Worm (Caenorhabditis elegans): ENCODE data around the gene atg-7.

The atg-7 gene

DNA sequence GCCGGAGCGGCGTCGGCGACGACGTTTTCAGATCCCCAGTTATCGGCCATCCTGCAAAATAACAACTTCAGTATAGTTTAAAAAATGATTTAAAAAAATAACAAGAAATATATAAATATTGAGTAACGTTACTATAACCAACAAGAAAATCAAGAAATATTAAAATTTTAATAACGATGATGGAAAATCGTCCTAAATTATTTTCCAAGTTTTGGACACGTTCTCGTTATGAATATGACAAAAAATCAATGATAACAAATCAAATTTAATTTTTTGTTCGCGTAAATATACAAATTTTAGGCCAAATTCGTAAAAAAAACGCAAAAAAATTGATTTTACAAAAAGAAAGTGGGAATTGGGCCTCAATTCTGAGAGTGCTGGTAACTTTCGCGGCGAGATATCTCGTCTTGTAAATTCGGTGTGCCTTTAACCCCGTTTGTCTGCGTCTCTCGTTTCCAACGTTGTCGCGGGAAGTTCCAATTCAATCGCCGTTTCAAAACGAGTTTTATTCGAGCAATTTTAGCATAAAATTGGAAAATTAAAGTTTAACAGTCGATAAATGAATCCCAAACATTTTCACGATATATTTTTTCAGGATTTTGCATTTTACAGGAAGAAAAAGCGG lies 30.3 kb upstream of the atg-7 start, which contains the start of gene rps-5:
Gene rps-5 (minus strand): TSS at position 51 of the 625 bp plus-strand sequence.
- TF ChIP-seq ztf-23 (GFP tag; IDR thresholded peaks at IDR 0.05), result no peak
- no peak for TF ChIP-seq med-1 (GFP tag; optimal IDR thresholded peaks at IDR 0.05; ENCODE audit: insufficient read depth)

DNA sequence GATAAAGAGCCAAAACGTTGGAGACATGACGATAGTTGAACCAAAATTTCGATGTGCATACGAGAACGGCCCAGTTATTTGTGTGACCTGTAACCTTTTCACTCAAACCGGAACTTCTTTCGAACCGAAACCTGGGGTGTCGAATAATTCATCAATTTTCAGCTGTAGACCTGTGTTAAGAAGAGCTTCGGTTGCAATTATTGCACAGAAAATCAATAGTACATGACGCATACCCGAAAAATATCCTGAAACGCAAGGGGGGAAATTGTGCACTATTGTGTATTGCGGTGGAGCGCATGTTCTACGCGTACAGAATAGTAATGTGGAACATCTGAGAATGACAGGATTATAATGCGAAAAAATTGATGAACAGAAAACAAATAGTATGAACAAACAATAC lies 28.9 kb upstream of the atg-7 start, which contains the start of gene pigk-1:
Gene pigk-1 (minus strand): TSS at position 248 of the 400 bp plus-strand sequence.
- no peak for TF ChIP-seq ref-1 (GFP tag; conservative IDR thresholded peaks at IDR 0.05)
- TF ChIP-seq ztf-23 (GFP tag; IDR thresholded peaks at IDR 0.05), result no peak
- TF ChIP-seq T22C8.4 (GFP tag; IDR thresholded peaks at IDR 0.05), result no peak
- no peak for TF ChIP-seq tab-1 (GFP tag; IDR thresholded peaks at IDR 0.05)
- no peak for TF ChIP-seq med-1 (GFP tag; optimal IDR thresholded peaks at IDR 0.05; ENCODE audit: insufficient read depth)
- no peak for TF ChIP-seq flt-1 (GFP tag; IDR thresholded peaks at IDR 0.05)
- no peak for TF ChIP-seq ztf-29 (GFP tag; IDR thresholded peaks at IDR 0.05)
- TF ChIP-seq klf-2 (GFP tag; conservative IDR thresholded peaks at IDR 0.05), result no peak
- TF ChIP-seq cog-1 (tag; optimal IDR thresholded peaks at IDR 0.05), result no peak

DNA sequence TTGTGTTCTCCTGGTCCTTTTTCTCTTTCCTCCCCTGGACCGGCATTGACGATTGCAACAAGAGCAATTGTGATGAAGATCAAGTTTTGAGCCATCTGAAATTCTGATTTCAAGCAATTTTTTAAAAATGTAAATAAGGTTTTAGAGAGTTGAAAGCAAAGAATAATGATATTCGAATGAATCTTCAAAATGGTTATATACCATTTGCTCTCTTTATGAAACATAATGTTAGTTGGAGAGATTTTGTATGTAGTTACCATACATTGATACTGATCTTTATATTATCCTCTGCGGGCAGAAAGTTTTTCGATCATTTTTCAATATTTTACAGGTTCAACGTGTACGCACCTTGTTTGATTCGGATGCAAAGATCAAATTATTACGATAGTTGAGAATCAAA lies 24.9 kb upstream of the atg-7 start, which contains the start of gene srlf-24:
Gene srlf-24 (minus strand): TSS at position 101 of the 400 bp plus-strand sequence.
- TF ChIP-seq tab-1 (GFP tag; IDR thresholded peaks at IDR 0.05), result no peak
- TF ChIP-seq ztf-29 (GFP tag; IDR thresholded peaks at IDR 0.05), result no peak
- no peak for TF ChIP-seq cog-1 (tag; optimal IDR thresholded peaks at IDR 0.05)
- no peak for TF ChIP-seq ztf-23 (GFP tag; IDR thresholded peaks at IDR 0.05)
- no peak for TF ChIP-seq med-1 (GFP tag; optimal IDR thresholded peaks at IDR 0.05; ENCODE audit: insufficient read depth)

DNA sequence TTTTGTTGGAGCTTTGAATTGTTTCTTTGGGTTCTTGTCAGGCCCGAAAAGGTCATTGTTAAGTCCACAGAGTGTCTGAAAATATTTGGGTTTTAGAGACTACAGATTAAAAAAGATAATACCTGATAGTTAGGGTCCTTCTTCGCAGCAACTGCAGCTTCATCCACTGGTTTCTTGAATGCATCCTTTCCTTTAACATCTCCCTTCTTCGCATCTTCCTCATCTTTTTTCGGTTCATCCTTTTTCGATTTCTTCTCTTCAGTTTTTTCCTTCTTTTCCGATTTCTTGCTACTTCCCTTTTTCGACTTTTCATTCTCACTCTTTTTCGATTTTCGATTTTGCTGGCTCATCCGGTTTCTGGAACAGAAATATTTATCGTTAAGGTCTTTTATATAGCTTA lies 22.6 kb upstream of the atg-7 start:
- no peak for TF ChIP-seq med-1 (GFP tag; optimal IDR thresholded peaks at IDR 0.05; ENCODE audit: insufficient read depth)
- TF ChIP-seq cog-1 (tag; optimal IDR thresholded peaks at IDR 0.05), result no peak
- TF ChIP-seq ref-1 (GFP tag; conservative IDR thresholded peaks at IDR 0.05), result no peak

DNA sequence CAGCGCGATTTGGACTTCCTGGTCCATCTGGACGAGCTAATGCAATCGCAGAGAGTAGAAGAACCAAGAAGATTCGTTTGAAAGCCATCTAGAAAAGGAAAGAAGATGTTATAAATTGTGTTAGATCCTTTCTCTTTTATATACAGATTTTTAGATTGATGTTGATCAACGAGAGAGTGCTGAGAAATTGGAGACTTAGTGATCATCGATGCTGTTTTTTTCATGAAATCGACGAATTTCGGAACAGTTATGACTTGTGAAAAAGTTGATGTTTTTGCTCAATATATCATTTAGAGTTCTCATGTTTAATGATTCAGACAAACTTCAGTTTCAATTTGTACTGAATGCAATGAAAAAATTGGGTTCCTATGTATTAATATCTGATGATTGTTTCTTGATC lies 21.8 kb upstream of the atg-7 start, which contains the start of gene srlf-17:
Gene srlf-17 (minus strand): TSS at position 101 of the 400 bp plus-strand sequence.
- TF ChIP-seq flt-1 (GFP tag; IDR thresholded peaks at IDR 0.05) (no peak), tab-1 (GFP tag; IDR thresholded peaks at IDR 0.05) (no peak), klf-2 (GFP tag; conservative IDR thresholded peaks at IDR 0.05) (no peak), med-1 (GFP tag; optimal IDR thresholded peaks at IDR 0.05; ENCODE audit: insufficient read depth) (no peak), T22C8.4 (GFP tag; IDR thresholded peaks at IDR 0.05) (no peak), ztf-23 (GFP tag; IDR thresholded peaks at IDR 0.05) (no peak)

DNA sequence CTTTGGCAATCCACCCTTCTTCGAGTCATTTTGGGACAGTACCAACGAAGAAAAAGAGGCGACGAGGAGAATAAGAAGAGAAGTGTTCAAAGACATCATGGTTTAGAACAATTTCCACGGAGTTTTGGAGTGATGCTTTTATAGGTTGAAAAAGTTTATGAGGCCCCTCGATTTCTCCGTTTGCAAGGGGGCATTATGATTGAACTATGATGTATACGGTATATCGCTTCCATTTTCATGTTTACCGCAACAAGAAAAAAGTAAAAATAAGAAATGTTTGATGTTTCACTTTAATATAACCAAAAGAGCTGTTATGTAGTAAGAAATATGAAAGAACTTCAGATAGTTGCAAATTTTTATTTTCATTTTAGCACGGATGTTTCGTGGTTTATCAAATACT lies 20.5 kb upstream of the atg-7 start, which contains the start of gene srlf-18:
Gene srlf-18 (minus strand): TSS at position 101 of the 400 bp plus-strand sequence.
- TF ChIP-seq tab-1 (GFP tag; IDR thresholded peaks at IDR 0.05) (no peak), flt-1 (GFP tag; IDR thresholded peaks at IDR 0.05) (no peak), med-1 (GFP tag; optimal IDR thresholded peaks at IDR 0.05; ENCODE audit: insufficient read depth) (no peak), ztf-23 (GFP tag; IDR thresholded peaks at IDR 0.05) (no peak), cog-1 (tag; optimal IDR thresholded peaks at IDR 0.05) (no peak), klf-2 (GFP tag; conservative IDR thresholded peaks at IDR 0.05) (no peak), T22C8.4 (GFP tag; IDR thresholded peaks at IDR 0.05) (no peak), ref-1 (GFP tag; conservative IDR thresholded peaks at IDR 0.05) (no peak), ztf-29 (GFP tag; IDR thresholded peaks at IDR 0.05) (no peak)

DNA sequence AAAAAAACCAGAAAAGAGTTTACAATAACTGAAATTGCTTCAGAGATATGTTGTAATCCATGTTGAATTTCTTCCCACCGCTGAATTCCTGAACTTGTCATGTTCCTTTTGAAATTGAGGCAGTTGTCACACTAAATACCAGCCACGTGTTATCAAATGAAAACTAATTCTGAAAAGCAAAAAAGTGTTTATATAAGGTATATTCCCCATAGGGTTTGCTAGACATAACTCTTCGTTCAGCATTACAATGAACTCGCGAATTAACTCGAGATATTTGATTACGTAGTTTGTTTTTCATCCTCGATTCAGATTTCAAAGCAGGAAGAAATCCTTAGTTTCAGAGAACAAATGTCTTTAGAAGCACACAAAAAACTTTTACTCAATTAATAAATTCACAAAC lies 19.4 kb upstream of the atg-7 start, which contains the start of gene str-3:
Gene str-3 (minus strand): TSS at position 101 of the 400 bp plus-strand sequence.
- no peak for TF ChIP-seq ztf-23 (GFP tag; IDR thresholded peaks at IDR 0.05)
- no peak for TF ChIP-seq ref-1 (GFP tag; conservative IDR thresholded peaks at IDR 0.05)
- TF ChIP-seq ztf-29 (GFP tag; IDR thresholded peaks at IDR 0.05), result no peak
- no peak for TF ChIP-seq flt-1 (GFP tag; IDR thresholded peaks at IDR 0.05)
- no peak for TF ChIP-seq T22C8.4 (GFP tag; IDR thresholded peaks at IDR 0.05)
- no peak for TF ChIP-seq cog-1 (tag; optimal IDR thresholded peaks at IDR 0.05)
- no peak for TF ChIP-seq med-1 (GFP tag; optimal IDR thresholded peaks at IDR 0.05; ENCODE audit: insufficient read depth)
- no peak for TF ChIP-seq klf-2 (GFP tag; conservative IDR thresholded peaks at IDR 0.05)
- no peak for TF ChIP-seq tab-1 (GFP tag; IDR thresholded peaks at IDR 0.05)

DNA sequence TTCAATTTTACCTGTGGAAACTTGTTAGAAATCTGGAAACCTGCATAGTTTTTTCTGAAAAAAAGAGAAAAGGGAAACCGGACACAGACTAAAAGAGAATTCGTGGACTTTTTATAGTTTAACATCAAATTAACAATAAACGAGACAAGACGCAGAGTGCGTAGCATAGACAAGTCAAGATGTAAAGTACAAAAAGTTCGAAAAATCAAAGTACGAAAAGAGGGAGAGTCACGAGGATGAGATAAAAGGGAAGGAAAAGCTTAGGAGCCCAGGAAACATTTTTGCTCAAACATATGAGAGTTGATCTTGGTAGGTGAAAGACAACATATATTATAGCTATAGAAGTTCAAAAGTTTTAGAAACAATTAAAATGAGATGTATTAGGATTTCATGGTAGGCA lies 16.9 kb upstream of the atg-7 start, which contains the start of gene M7.12:
Gene M7.12 (minus strand): TSS at position 188 of the 400 bp plus-strand sequence.
- TF ChIP-seq med-1 (GFP tag; optimal IDR thresholded peaks at IDR 0.05; ENCODE audit: insufficient read depth) (no peak), flt-1 (GFP tag; IDR thresholded peaks at IDR 0.05) (no peak), tab-1 (GFP tag; IDR thresholded peaks at IDR 0.05) (no peak), cog-1 (tag; optimal IDR thresholded peaks at IDR 0.05) (no peak), T22C8.4 (GFP tag; IDR thresholded peaks at IDR 0.05) (no peak), ref-1 (GFP tag; conservative IDR thresholded peaks at IDR 0.05) (no peak), ztf-29 (GFP tag; IDR thresholded peaks at IDR 0.05) (no peak), klf-2 (GFP tag; conservative IDR thresholded peaks at IDR 0.05) (no peak), ztf-23 (GFP tag; IDR thresholded peaks at IDR 0.05) (no peak)

DNA sequence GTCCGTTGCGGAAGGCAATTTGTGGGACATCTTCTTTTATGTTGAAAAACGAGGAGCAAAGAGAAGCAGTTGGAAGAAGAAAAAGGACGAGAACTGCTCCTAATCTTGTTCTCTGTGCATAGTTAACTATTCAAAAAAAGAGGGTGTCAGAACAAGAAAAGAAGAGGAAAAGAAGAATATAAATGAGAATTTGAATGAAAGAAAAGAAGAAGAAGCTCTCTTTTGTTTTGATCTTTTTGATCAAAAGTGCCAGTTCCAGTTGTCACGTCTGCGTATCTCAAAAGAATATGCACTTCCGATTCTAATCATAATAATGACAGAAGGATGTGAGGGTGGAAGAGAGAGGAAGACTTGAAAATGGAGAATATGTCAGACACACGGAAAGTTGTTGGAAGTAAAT lies 14.1 kb upstream of the atg-7 start, which contains the start of gene M7.8:
Gene M7.8 (minus strand): TSS at position 112 of the 400 bp plus-strand sequence.
- TF ChIP-seq flt-1 (GFP tag; IDR thresholded peaks at IDR 0.05) (no peak), T22C8.4 (GFP tag; IDR thresholded peaks at IDR 0.05) (no peak), tab-1 (GFP tag; IDR thresholded peaks at IDR 0.05) (no peak), ref-1 (GFP tag; conservative IDR thresholded peaks at IDR 0.05) (no peak), cog-1 (tag; optimal IDR thresholded peaks at IDR 0.05) (no peak), med-1 (GFP tag; optimal IDR thresholded peaks at IDR 0.05; ENCODE audit: insufficient read depth) (no peak), ztf-29 (GFP tag; IDR thresholded peaks at IDR 0.05) (no peak), klf-2 (GFP tag; conservative IDR thresholded peaks at IDR 0.05) (no peak), ztf-23 (GFP tag; IDR thresholded peaks at IDR 0.05) (no peak)

DNA sequence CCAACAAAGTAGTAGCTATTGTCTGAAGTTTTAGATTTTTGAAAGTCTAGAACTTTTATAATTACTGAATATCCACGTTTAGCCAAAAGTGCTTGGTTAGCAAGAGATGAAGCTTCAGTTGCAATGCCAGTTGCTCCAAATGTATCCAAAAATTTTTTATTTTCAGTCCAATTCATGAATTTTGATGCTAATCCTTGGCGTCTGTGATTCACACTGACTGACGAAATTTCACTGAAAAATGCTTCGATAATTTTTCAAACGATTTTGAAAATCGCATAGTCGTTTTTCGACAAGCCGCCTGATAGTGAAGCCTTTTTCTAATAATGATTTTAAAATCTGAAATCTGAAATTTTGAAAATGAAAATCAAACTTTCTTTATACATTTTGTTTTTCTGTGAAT lies 13.2 kb upstream of the atg-7 start:
- TF ChIP-seq tab-1 (GFP tag; IDR thresholded peaks at IDR 0.05) (no peak), ztf-29 (GFP tag; IDR thresholded peaks at IDR 0.05) (no peak), ref-1 (GFP tag; conservative IDR thresholded peaks at IDR 0.05) (no peak), ztf-23 (GFP tag; IDR thresholded peaks at IDR 0.05) (no peak), flt-1 (GFP tag; IDR thresholded peaks at IDR 0.05) (no peak), T22C8.4 (GFP tag; IDR thresholded peaks at IDR 0.05) (no peak), klf-2 (GFP tag; conservative IDR thresholded peaks at IDR 0.05) (no peak), cog-1 (tag; optimal IDR thresholded peaks at IDR 0.05) (no peak), med-1 (GFP tag; optimal IDR thresholded peaks at IDR 0.05; ENCODE audit: insufficient read depth) (no peak)
